Fruit fly (Drosophila melanogaster): ENCODE results near the gene AdamTS-B.
A peak's percentile ranks its signal among the peaks of the same experiment; 100 is the strongest.

AdamTS-B gene

dm6 chrX:5672243-5673051 is 25.9 kb upstream of the AdamTS-B start, which contains the start of gene RpL35 (continued):
- TF ChIP-seq CG17328 (GFP tag; IDR thresholded peaks at IDR 0.05) (no peak), slp2 (GFP tag; optimal IDR thresholded peaks at IDR 0.05) (no peak), danr (GFP tag; IDR thresholded peaks at IDR 0.05) (no peak), Dbx (GFP tag; IDR thresholded peaks at IDR 0.05) (0 out of 3 replicates have a peak, but pooled peaks have one; percentile 6), Lpt (GFP tag; optimal IDR thresholded peaks at IDR 0.05) (no peak), Camta (GFP tag; optimal IDR thresholded peaks at IDR 0.05) (peak; percentile 49), CG10654 (GFP tag; optimal IDR thresholded peaks at IDR 0.05) (peak; percentile 13), Chrac-16 (GFP tag; optimal IDR thresholded peaks at IDR 0.05) (no peak), Mes4 (GFP tag; optimal IDR thresholded peaks at IDR 0.05) (peak; percentile 37), Neu2 (GFP tag; optimal IDR thresholded peaks at IDR 0.05; ENCODE audit: borderline replicate concordance) (no peak), Opbp (GFP tag; IDR thresholded peaks at IDR 0.05; ENCODE audit: partially characterized antibody) (0 out of 3 replicates have a peak, but pooled peaks have one; percentile 18), jing (GFP tag; optimal IDR thresholded peaks at IDR 0.05) (no peak), CG11093 (GFP tag; IDR thresholded peaks at IDR 0.05) (no peak), gcm (GFP tag; optimal IDR thresholded peaks at IDR 0.05) (peak; percentile 29), CG1233 (GFP tag; optimal IDR thresholded peaks at IDR 0.05) (peak; percentile 38), CG1603 (tag; optimal IDR thresholded peaks at IDR 0.05) (peak; percentile 55), Hr39 (optimal IDR thresholded peaks at IDR 0.05) (no peak), fu2 (GFP tag; optimal IDR thresholded peaks at IDR 0.05) (peak; percentile 23), CG10565 (GFP tag; optimal IDR thresholded peaks at IDR 0.05) (no peak), dmrt99B (tag; optimal IDR thresholded peaks at IDR 0.05) (no peak), CG6175 (GFP tag; IDR thresholded peaks at IDR 0.05) (no peak), CG3065 (GFP tag; optimal IDR thresholded peaks at IDR 0.05) (no peak), wor (GFP tag; IDR thresholded peaks at IDR 0.05) (no peak), Hey (tag; optimal IDR thresholded peaks at IDR 0.05) (no peak), bigmax (GFP tag; optimal IDR thresholded peaks at IDR 0.05) (peak; percentile 77), lab (GFP tag; optimal IDR thresholded peaks at IDR 0.05) (peak; percentile 79), tll (GFP tag; optimal IDR thresholded peaks at IDR 0.05) (no peak), lilli (GFP tag; optimal IDR thresholded peaks at IDR 0.05) (peak; percentile 58), Deaf1 (tag; optimal IDR thresholded peaks at IDR 0.05) (peak; percentile 1), da (GFP tag; optimal IDR thresholded peaks at IDR 0.05) (no peak), CG14667 (GFP tag; IDR thresholded peaks at IDR 0.05) (no peak), CG16815 (GFP tag; optimal IDR thresholded peaks at IDR 0.05) (no peak), CG9817 (tag; optimal IDR thresholded peaks at IDR 0.05) (no peak), CG14050 (GFP tag; IDR thresholded peaks at IDR 0.05) (no peak), grau (tag; optimal IDR thresholded peaks at IDR 0.05) (peak; percentile 43), Jarid2 (GFP tag; optimal IDR thresholded peaks at IDR 0.05) (peak; percentile 24), kay (GFP tag; optimal IDR thresholded peaks at IDR 0.05) (no peak), vnd (GFP tag; IDR thresholded peaks at IDR 0.05; ENCODE audit: partially characterized antibody) (peak; percentile 38; the same call in 1 of the 3 replicates), Gug (GFP tag; IDR thresholded peaks at IDR 0.05) (peak; percentile 19; the same call in 1 of the 4 replicates), CG30403 (GFP tag; optimal IDR thresholded peaks at IDR 0.05) (peak; percentile 15), Myb (GFP tag; optimal IDR thresholded peaks at IDR 0.05) (peak; percentile 35), CG18764 (GFP tag; optimal IDR thresholded peaks at IDR 0.05) (no peak), CG11695 (GFP tag; IDR thresholded peaks at IDR 0.05) (0 out of 3 replicates have a peak, but pooled peaks have one; percentile 23), insv (GFP tag; optimal IDR thresholded peaks at IDR 0.05) (no peak), Asciz (GFP tag; optimal IDR thresholded peaks at IDR 0.05) (peak; percentile 54), CG17612 (GFP tag; IDR thresholded peaks at IDR 0.05) (no peak), hth (optimal IDR thresholded peaks at IDR 0.05) (no peak), abd-A (tag; optimal IDR thresholded peaks at IDR 0.05) (no peak), jumu (GFP tag; optimal IDR thresholded peaks at IDR 0.05) (peak; percentile 18), Stat92E (GFP tag; optimal IDR thresholded peaks at IDR 0.05) (no peak)
